Worm (Caenorhabditis elegans) whole organism, young adult: ENCODE measurements around the gene peli-1.

Experiments
- F10E7.11 ChIP-seq: sonication (generic microtip); optimal IDR thresholded peaks from 2 replicates; lab custom pipeline; 2017; ENCODE audit warnings: mild to moderate bottlenecking, missing genetic modification characterization, moderate library complexity, missing compliant biosample characterization
- F23B12.7 ChIP-seq: sonication (generic microtip); optimal IDR thresholded peaks from 2 replicates; lab custom pipeline; 2017; ENCODE audit warnings: missing genetic modification characterization, mild to moderate bottlenecking, missing compliant biosample characterization, antibody characterized with exemption, moderate library complexity; ENCODE audit not compliant: insufficient read depth
- F33H1.4 ChIP-seq: fragments of 200-800 bp; sonication (Bioruptor generic); IDR thresholded peaks from 2 replicates; pipeline ENCODE4 v1.3.6; 2022; ENCODE audit warnings: missing genetic modification reagents, missing genetic modification characterization, missing compliant biosample characterization
- F37B4.10 ChIP-seq: fragments of 200-800 bp; sonication (Bioruptor generic); IDR thresholded peaks from 2 replicates; pipeline ENCODE4 v1.3.6; 2022; ENCODE audit warnings: missing genetic modification characterization, missing compliant biosample characterization
- F49E8.2 ChIP-seq: sonication (generic microtip); optimal IDR thresholded peaks from 3 replicates; lab custom pipeline; 2017; ENCODE audit warnings: missing genetic modification characterization, mild to moderate bottlenecking, missing compliant biosample characterization, antibody characterized with exemption, moderate library complexity; ENCODE audit not compliant: insufficient read depth
- K11D2.4 ChIP-seq: fragments of 200-800 bp; sonication (Bioruptor generic); IDR thresholded peaks from 2 replicates; pipeline ENCODE4 v1.3.6; 2022; ENCODE audit warnings: missing genetic modification reagents, missing genetic modification characterization, missing compliant biosample characterization
- T26A5.8 ChIP-seq: sonication (generic microtip); optimal IDR thresholded peaks from 2 replicates; lab custom pipeline; 2016; ENCODE audit warnings: missing genetic modification characterization, missing compliant biosample characterization
- Y56A3A.18 ChIP-seq: fragments of 200-800 bp; sonication (Bioruptor generic); IDR thresholded peaks from 2 replicates; pipeline ENCODE4 v1.3.6; 2022; ENCODE audit warnings: missing genetic modification reagents, missing genetic modification characterization, missing compliant biosample characterization
- Y95B8A.8 ChIP-seq: fragments of 200-800 bp; sonication (Bioruptor generic); IDR thresholded peaks from 2 replicates; pipeline ENCODE4 v1.3.6; 2022; ENCODE audit warnings: missing genetic modification reagents, missing genetic modification characterization, missing compliant biosample characterization
- akir-1 ChIP-seq: fragments of 200-800 bp; sonication (Bioruptor generic); optimal IDR thresholded peaks from 2 replicates; lab custom pipeline; 2018; ENCODE audit warnings: mild to moderate bottlenecking, missing genetic modification characterization, moderate library complexity, missing compliant biosample characterization
- aptf-2 ChIP-seq: fragments of 200-800 bp; sonication (Bioruptor generic); conservative IDR thresholded peaks from 2 replicates; pipeline ENCODE4 v1.3.6; 2022; ENCODE audit warnings: missing genetic modification reagents, missing genetic modification characterization, missing compliant biosample characterization
- atf-7 ChIP-seq: sonication (generic microtip); optimal IDR thresholded peaks from 2 replicates; lab custom pipeline; 2017; ENCODE audit warnings: mild to moderate bottlenecking, missing genetic modification characterization, missing compliant biosample characterization
- bed-1 ChIP-seq: fragments of 200-800 bp; sonication (Bioruptor generic); IDR thresholded peaks from 2 replicates; pipeline ENCODE4 v1.3.6; 2022; ENCODE audit warnings: missing genetic modification reagents, missing genetic modification characterization, missing compliant biosample characterization
- bed-2 ChIP-seq: fragments of 200-800 bp; sonication (Bioruptor generic); IDR thresholded peaks from 2 replicates; pipeline ENCODE4 v1.3.6; 2022; ENCODE audit warnings: missing genetic modification reagents, missing genetic modification characterization, missing compliant biosample characterization
- cebp-2 ChIP-seq: fragments of 200-800 bp; sonication (Bioruptor generic); IDR thresholded peaks from 2 replicates; pipeline ENCODE4 v1.3.6; 2022; ENCODE audit warnings: missing genetic modification characterization, missing compliant biosample characterization
- chd-7 ChIP-seq: sonication (generic microtip); optimal IDR thresholded peaks from 2 replicates; lab custom pipeline; 2016; ENCODE audit warnings: mild to moderate bottlenecking, missing genetic modification characterization, moderate library complexity, missing compliant biosample characterization
- die-1 ChIP-seq: sonication (generic microtip); optimal IDR thresholded peaks from 2 replicates; lab custom pipeline; 2016; ENCODE audit warnings: missing genotype, mild to moderate bottlenecking, missing genetic modification characterization, missing compliant biosample characterization
- dpl-1 ChIP-seq: fragments of 150-350 bp; optimal IDR thresholded peaks from 2 replicates; lab custom pipeline; 2014; ENCODE audit warnings: missing biosample characterization, missing genetic modification reagents, missing genetic modification characterization
- efl-1 ChIP-seq: fragments of 150-350 bp; optimal IDR thresholded peaks from 2 replicates; lab custom pipeline; 2014; ENCODE audit warnings: missing biosample characterization, missing genetic modification reagents, missing genetic modification characterization
- gei-17 ChIP-seq: fragments of 200-800 bp; sonication (Bioruptor generic); optimal IDR thresholded peaks from 2 replicates; lab custom pipeline; 2018; ENCODE audit warnings: mild to moderate bottlenecking, missing genetic modification characterization, missing compliant biosample characterization
- hmg-20 ChIP-seq: fragments of 200-800 bp; sonication (Bioruptor generic); IDR thresholded peaks from 2 replicates; pipeline ENCODE4 v1.3.6; 2022; ENCODE audit warnings: missing genetic modification reagents, missing genetic modification characterization, missing compliant biosample characterization
- lin-26 ChIP-seq: fragments of 200-800 bp; sonication (Bioruptor generic); IDR thresholded peaks from 2 replicates; pipeline ENCODE4 v1.3.6; 2022; ENCODE audit warnings: missing genetic modification reagents, missing genetic modification characterization, missing compliant biosample characterization
- lsy-27 ChIP-seq: sonication (generic microtip); optimal IDR thresholded peaks from 2 replicates; lab custom pipeline; 2017; ENCODE audit warnings: missing genetic modification characterization, mild to moderate bottlenecking, missing compliant biosample characterization, antibody characterized with exemption, missing genotype, borderline replicate concordance; ENCODE audit not compliant: insufficient read depth
- madf-8 ChIP-seq: fragments of 200-800 bp; sonication (Bioruptor generic); conservative IDR thresholded peaks from 2 replicates; pipeline ENCODE4 v1.3.6; 2022; ENCODE audit warnings: missing genetic modification reagents, missing genetic modification characterization, missing compliant biosample characterization
- mcd-1 ChIP-seq: fragments of 200-800 bp; sonication (Bioruptor generic); IDR thresholded peaks from 2 replicates; pipeline ENCODE4 v1.3.6; 2022; ENCODE audit warnings: missing genetic modification reagents, missing genetic modification characterization, missing compliant biosample characterization
- mel-28 ChIP-seq: sonication (generic microtip); optimal IDR thresholded peaks from 2 replicates; lab custom pipeline; 2016; ENCODE audit warnings: borderline replicate concordance, mild to moderate bottlenecking, missing genetic modification characterization, missing compliant biosample characterization
- mes-4 ChIP-seq: sonication (generic microtip); optimal IDR thresholded peaks from 2 replicates; lab custom pipeline; 2016; ENCODE audit warnings: missing genotype, missing genetic modification characterization, missing compliant biosample characterization
- nhr-27 ChIP-seq: fragments of 200-800 bp; sonication (Bioruptor generic); optimal IDR thresholded peaks from 2 replicates; lab custom pipeline; 2018; ENCODE audit warnings: mild to moderate bottlenecking, missing genetic modification characterization, moderate library complexity, missing compliant biosample characterization
- pbrm-1 ChIP-seq: fragments of 200-800 bp; sonication (Bioruptor generic); IDR thresholded peaks from 2 replicates; pipeline ENCODE4 v1.3.6; 2022; ENCODE audit warnings: missing genetic modification reagents, missing genetic modification characterization, missing compliant biosample characterization
- pha-4 ChIP-seq: fragments of 150-350 bp; sonication (generic microtip); optimal IDR thresholded peaks from 2 replicates; lab custom pipeline; 2014; ENCODE audit warnings: missing biosample characterization, missing genetic modification reagents, missing genetic modification characterization
- repo-1 ChIP-seq: sonication (generic microtip); optimal IDR thresholded peaks from 2 replicates; lab custom pipeline; 2017; ENCODE audit warnings: mild to moderate bottlenecking, missing genetic modification characterization, missing compliant biosample characterization
- rpc-1 ChIP-seq, 2 experiments: fragments of 150-350 bp in 1 of 2; sonication (generic microtip) in 1 of 2; optimal IDR thresholded peaks; 2 replicates each; lab custom pipeline; 2014 to 2018; ENCODE audit warnings: missing biosample characterization in 1 of 2, missing genetic modification characterization in 1 of 2, missing genetic modification reagents in 1 of 2, missing genotype in 1 of 2
- xnd-1 ChIP-seq: sonication (generic microtip); optimal IDR thresholded peaks from 2 replicates; lab custom pipeline; 2016; ENCODE audit warnings: missing genotype, missing genetic modification reagents, missing genetic modification characterization, missing compliant biosample characterization
- ztf-22 ChIP-seq: fragments of 200-800 bp; sonication (Bioruptor generic); optimal IDR thresholded peaks from 2 replicates; lab custom pipeline; 2018; ENCODE audit warnings: mild to moderate bottlenecking, missing genetic modification characterization, moderate library complexity, missing compliant biosample characterization
- ztf-26 ChIP-seq: sonication (generic microtip); optimal IDR thresholded peaks from 2 replicates; lab custom pipeline; 2017; ENCODE audit warnings: missing genetic modification characterization, missing compliant biosample characterization
- ztf-28 ChIP-seq: fragments of 200-800 bp; sonication (Bioruptor generic); IDR thresholded peaks from 2 replicates; pipeline ENCODE4 v1.3.6; 2022; ENCODE audit warnings: missing genetic modification reagents, missing genetic modification characterization, missing compliant biosample characterization

peli-1 gene

ce11 chrV:5730783-5731182 is 25.2 kb downstream of the peli-1 start, which contains the start of gene K09H11.15:
K09H11.15 (minus strand) TSS chrV:5730883.
- TF ChIP-seq pha-4 (tag; lab: Kevin White, UChicago), result no peak
- no peak for TF ChIP-seq F33H1.4
- no peak for TF ChIP-seq xnd-1
- no peak for TF ChIP-seq akir-1 (GFP tag; lab: Kevin White, UChicago)
- TF ChIP-seq T26A5.8 (tag; lab: Kevin White, UChicago), result no peak
- no peak for TF ChIP-seq K11D2.4

ce11 chrV:5736068-5736467 is 30.5 kb downstream of the peli-1 start, which contains the start of gene K09H11.6:
K09H11.6 (minus strand) TSS chrV:5736168.
- TF ChIP-seq gei-17 (no peak), chd-7 (tag; lab: Kevin White, UChicago) (no peak), F49E8.2 (tag; lab: Kevin White, UChicago) (no peak), die-1 (tag; lab: Kevin White, UChicago) (no peak), rpc-1 (optimal IDR thresholded peaks at IDR 0.05; lab: Kevin White, UChicago) (no peak), rpc-1 (tag; optimal IDR thresholded peaks at IDR 0.05; lab: Kevin White, UChicago) (no peak), Y95B8A.8 (GFP tag; lab: Robert Waterston, UW) (no peak), lsy-27 (tag; lab: Kevin White, UChicago) (no peak), F37B4.10 (GFP tag; lab: Robert Waterston, UW) (no peak), mcd-1 (no peak), mel-28 (tag; lab: Kevin White, UChicago) (no peak), dpl-1 (GFP tag; lab: Kevin White, UChicago) (no peak), nhr-27 (tag; lab: Kevin White, UChicago) (no peak), aptf-2 (GFP tag; lab: Robert Waterston, UW) (no peak), mes-4 (tag; lab: Kevin White, UChicago) (no peak)

- no peak for TF ChIP-seq Y56A3A.18 (GFP tag; lab: Robert Waterston, UW)
- TF ChIP-seq aptf-2 (GFP tag; lab: Robert Waterston, UW), result no peak
- no peak for TF ChIP-seq bed-1 (GFP tag; lab: Robert Waterston, UW)
- no peak for TF ChIP-seq ztf-28 (GFP tag; lab: Robert Waterston, UW)
- no peak for TF ChIP-seq atf-7
- no peak for TF ChIP-seq dpl-1 (GFP tag; lab: Kevin White, UChicago)
- TF ChIP-seq repo-1, result no peak
- no peak for TF ChIP-seq lin-26 (GFP tag; lab: Robert Waterston, UW)
- no peak for TF ChIP-seq mes-4 (tag; lab: Kevin White, UChicago)
- TF ChIP-seq, all 124 proteins: peak for 0
Observed at ce11 chrV:5739438-5739837, 33.8 kb downstream of the peli-1 start.

- TF ChIP-seq efl-1, result no peak
- TF ChIP-seq cebp-2, result no peak
- no peak for TF ChIP-seq ztf-22 (GFP tag; lab: Kevin White, UChicago)
- no peak for TF ChIP-seq madf-8 (GFP tag; lab: Robert Waterston, UW)
- TF ChIP-seq gei-17, result no peak
- TF ChIP-seq mcd-1, result no peak
- no peak for TF ChIP-seq F23B12.7 (tag; lab: Kevin White, UChicago)
- TF ChIP-seq bed-1 (GFP tag; lab: Robert Waterston, UW), result no peak
- TF ChIP-seq, all 124 proteins: peak for 0
Observed at ce11 chrV:5741237-5741636, 35.6 kb downstream of the peli-1 start.

- no peak for TF ChIP-seq bed-2 (GFP tag; lab: Robert Waterston, UW)
- TF ChIP-seq pbrm-1 (GFP tag; lab: Robert Waterston, UW), result no peak
- no peak for TF ChIP-seq ztf-26 (tag; lab: Kevin White, UChicago)
- TF ChIP-seq F37B4.10 (GFP tag; lab: Robert Waterston, UW), result no peak
- TF ChIP-seq F10E7.11 (tag; lab: Kevin White, UChicago), result no peak
- TF ChIP-seq mcd-1, result no peak
- no peak for TF ChIP-seq F23B12.7 (tag; lab: Kevin White, UChicago)
- TF ChIP-seq hmg-20 (GFP tag; lab: Robert Waterston, UW), result no peak
- no peak for TF ChIP-seq aptf-2 (GFP tag; lab: Robert Waterston, UW)
- TF ChIP-seq lsy-27 (tag; lab: Kevin White, UChicago), result no peak
Observed at ce11 chrV:5746237-5746636, 40.6 kb downstream of the peli-1 start.
